Worm (Caenorhabditis elegans) whole organism, late embryonic: ENCODE data around the gene F22E12.3.

Source experiments
- K09A11.1 ChIP-seq: sonication (generic microtip); optimal IDR thresholded peaks from 2 replicates; lab custom pipeline; 2017; ENCODE audit warnings: antibody characterized with exemption, mild to moderate bottlenecking, missing genetic modification characterization, missing compliant biosample characterization; ENCODE audit not compliant: insufficient read depth
- ahr-1 ChIP-seq: sonication (generic microtip); optimal IDR thresholded peaks from 2 replicates; lab custom pipeline; 2016; ENCODE audit warnings: missing genetic modification characterization, missing compliant biosample characterization
- ama-1 ChIP-seq: fragments of 150-350 bp; optimal IDR thresholded peaks from 2 replicates; lab custom pipeline; 2014
- ceh-24 ChIP-seq: sonication (generic microtip); optimal IDR thresholded peaks from 2 replicates; lab custom pipeline; 2016; ENCODE audit warnings: mild to moderate bottlenecking, missing genetic modification characterization, missing compliant biosample characterization
- ceh-31 ChIP-seq: sonication (generic microtip); optimal IDR thresholded peaks from 2 replicates; lab custom pipeline; 2016; ENCODE audit warnings: missing genetic modification characterization, missing compliant biosample characterization
- dmd-4 ChIP-seq: sonication (generic microtip); optimal IDR thresholded peaks from 2 replicates; lab custom pipeline; 2016; ENCODE audit warnings: borderline replicate concordance, missing genetic modification characterization, missing compliant biosample characterization
- nhr-11 ChIP-seq: fragments of 150-350 bp; optimal IDR thresholded peaks from 2 replicates; lab custom pipeline; 2014; ENCODE audit warnings: missing biosample characterization, missing genetic modification characterization
- pha-4 ChIP-seq: fragments of 150-350 bp; optimal IDR thresholded peaks from 2 replicates; lab custom pipeline; 2018; ENCODE audit warnings: missing biosample characterization, missing genetic modification reagents, missing genetic modification characterization
- pqm-1 ChIP-seq: sonication (generic microtip); optimal IDR thresholded peaks from 2 replicates; lab custom pipeline; 2016; ENCODE audit warnings: missing genetic modification characterization, missing compliant biosample characterization
- ztf-16 ChIP-seq: sonication (generic microtip); optimal IDR thresholded peaks from 2 replicates; lab custom pipeline; 2017; ENCODE audit warnings: missing genetic modification characterization, missing compliant biosample characterization

DNA sequence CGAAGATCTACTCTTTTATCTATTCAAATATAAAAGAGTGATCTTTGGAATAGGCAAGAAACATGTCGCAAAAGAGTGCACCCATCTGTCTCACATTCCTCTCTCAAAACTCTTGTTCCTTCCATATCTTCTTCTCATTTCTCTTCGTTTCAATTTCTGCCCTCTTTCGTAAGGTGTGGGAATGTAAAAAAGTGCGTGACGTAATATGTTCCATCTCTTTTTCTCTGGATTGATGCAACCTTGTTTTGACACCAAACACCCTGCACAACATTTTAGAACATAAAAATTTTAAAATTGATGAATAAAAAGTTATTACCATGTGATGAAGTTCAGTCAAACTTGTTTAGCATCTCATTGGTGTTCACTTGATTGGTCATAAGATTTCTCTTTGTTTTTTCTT lies 3.9 kb upstream of the F22E12.3 start:
- TF ChIP-seq ceh-31 (tag; lab: Kevin White, UChicago) (no peak), ztf-16 (tag; lab: Kevin White, UChicago) (no peak), K09A11.1 (tag; lab: Kevin White, UChicago) (no peak), dmd-4 (tag; lab: Kevin White, UChicago) (no peak), ahr-1 (tag; lab: Kevin White, UChicago) (no peak), ama-1 (lab: Kevin White, UChicago) (no peak), nhr-11 (tag; lab: Kevin White, UChicago) (no peak), pqm-1 (tag; lab: Kevin White, UChicago) (no peak), ceh-24 (no peak), pha-4 (tag; lab: Kevin White, UChicago) (no peak)
